Fruit fly (Drosophila melanogaster) whole organism, prepupa: ENCODE results near the gene Ir31a.

Experiments used
- Blimp-1 ChIP-seq: fragments of 200-800 bp; sonication (Bioruptor generic); optimal IDR thresholded peaks from 3 replicates; lab custom pipeline; 2017; ENCODE audit warnings: missing biosample characterization, missing genetic modification characterization, mild to moderate bottlenecking, moderate library complexity, missing genetic modification reagents
- CG10631 ChIP-seq: fragments of 200-800 bp; sonication (Bioruptor generic); optimal IDR thresholded peaks from 2 replicates; lab custom pipeline; 2016; ENCODE audit warnings: missing biosample characterization, missing genetic modification characterization
- CG10669 ChIP-seq: fragments of 200-800 bp; sonication (Bioruptor generic); optimal IDR thresholded peaks from 3 replicates; lab custom pipeline; 2018; ENCODE audit warnings: missing biosample characterization, mild to moderate bottlenecking, missing genetic modification characterization, moderate library complexity
- CG11294 ChIP-seq: fragments of 200-800 bp; sonication (Bioruptor generic); IDR thresholded peaks from 2 replicates; pipeline ENCODE4 v1.3.6; 2022; ENCODE audit warnings: missing biosample characterization, missing genetic modification characterization
- CG11762 ChIP-seq: fragments of 200-800 bp; sonication (Bioruptor generic); optimal IDR thresholded peaks from 3 replicates; lab custom pipeline; 2016; ENCODE audit warnings: missing biosample characterization, missing genetic modification characterization; ENCODE audit not compliant: insufficient read depth
- CG1621 ChIP-seq: fragments of 200-800 bp; sonication (Bioruptor generic); optimal IDR thresholded peaks from 3 replicates; lab custom pipeline; 2018; ENCODE audit warnings: missing biosample characterization, mild to moderate bottlenecking, missing genetic modification characterization
- CG3032 ChIP-seq: fragments of 200-800 bp; optimal IDR thresholded peaks from 2 replicates; lab custom pipeline; 2019; ENCODE audit warnings: missing biosample characterization, mild to moderate bottlenecking, missing genetic modification characterization, moderate library complexity
- CG31627 ChIP-seq: fragments of 200-800 bp; sonication (Bioruptor generic); optimal IDR thresholded peaks from 3 replicates; lab custom pipeline; 2016; ENCODE audit warnings: missing biosample characterization, missing genetic modification characterization
- CG32006 ChIP-seq: fragments of 200-800 bp; sonication (Bioruptor generic); optimal IDR thresholded peaks from 3 replicates; lab custom pipeline; 2017; ENCODE audit warnings: missing biosample characterization, mild to moderate bottlenecking, missing genetic modification characterization
- CG6276 ChIP-seq: fragments of 200-800 bp; sonication (Bioruptor generic); optimal IDR thresholded peaks from 2 replicates; lab custom pipeline; 2017; ENCODE audit warnings: missing biosample characterization, mild to moderate bottlenecking, missing genetic modification characterization
- CG6792 ChIP-seq: fragments of 200-800 bp; sonication (Bioruptor generic); optimal IDR thresholded peaks from 3 replicates; lab custom pipeline; 2016; ENCODE audit warnings: missing biosample characterization, missing genetic modification characterization
- CG6808 ChIP-seq: fragments of 200-800 bp; sonication (Bioruptor generic); optimal IDR thresholded peaks from 3 replicates; lab custom pipeline; 2017; ENCODE audit warnings: missing biosample characterization, missing genetic modification characterization, mild to moderate bottlenecking, moderate library complexity, missing genetic modification reagents
- CG6854 ChIP-seq: fragments of 200-800 bp; sonication (Bioruptor generic); optimal IDR thresholded peaks from 2 replicates; lab custom pipeline; 2017; ENCODE audit warnings: missing biosample characterization, mild to moderate bottlenecking, missing genetic modification characterization
- CG8119 ChIP-seq: fragments of 200-800 bp; sonication (Bioruptor generic); IDR thresholded peaks from 3 replicates; pipeline ENCODE4 v1.3.6; 2022; ENCODE audit warnings: missing biosample characterization, missing genetic modification characterization
- CG8632 ChIP-seq: fragments of 200-800 bp; sonication (Bioruptor generic); optimal IDR thresholded peaks from 3 replicates; lab custom pipeline; 2016; ENCODE audit warnings: missing biosample characterization, missing genetic modification characterization
- Eip75B ChIP-seq: fragments of 200-800 bp; sonication (Bioruptor generic); optimal IDR thresholded peaks from 3 replicates; lab custom pipeline; 2016; ENCODE audit warnings: missing biosample characterization, missing genetic modification characterization
- Eip78C ChIP-seq: fragments of 200-800 bp; sonication (Bioruptor generic); peaks from one replicate; lab custom pipeline; 2016; ENCODE audit warnings: missing biosample characterization, missing genetic modification characterization
- Eip93F ChIP-seq: fragments of 200-800 bp; sonication (Bioruptor generic); optimal IDR thresholded peaks from 2 replicates; lab custom pipeline; 2016; ENCODE audit warnings: missing biosample characterization, mild to moderate bottlenecking, missing genetic modification characterization
- Ets21C ChIP-seq: fragments of 200-800 bp; sonication (Bioruptor generic); optimal IDR thresholded peaks from 3 replicates; lab custom pipeline; 2016; ENCODE audit warnings: missing biosample characterization, missing genetic modification characterization
- Ets96B ChIP-seq: fragments of 200-800 bp; optimal IDR thresholded peaks from 2 replicates; lab custom pipeline; 2019; ENCODE audit warnings: missing biosample characterization, mild to moderate bottlenecking, missing genetic modification characterization, moderate library complexity
- Gug ChIP-seq: fragments of 200-800 bp; sonication (Bioruptor generic); IDR thresholded peaks from 2 replicates; pipeline ENCODE4 v1.3.6; 2022; ENCODE audit warnings: missing biosample characterization, missing genetic modification characterization
- Hr39 ChIP-seq: fragments of 200-800 bp; sonication (Bioruptor generic); optimal IDR thresholded peaks from 2 replicates; lab custom pipeline; 2016; ENCODE audit warnings: missing biosample characterization, missing genetic modification characterization
- Hr4 ChIP-seq: fragments of 200-800 bp; sonication (Bioruptor generic); optimal IDR thresholded peaks from 3 replicates; lab custom pipeline; 2016; ENCODE audit warnings: missing biosample characterization, missing genetic modification characterization
- Lpt ChIP-seq: fragments of 200-800 bp; sonication (Bioruptor generic); optimal IDR thresholded peaks from 3 replicates; lab custom pipeline; 2016; ENCODE audit warnings: missing biosample characterization, missing genetic modification characterization
- OdsH ChIP-seq: fragments of 200-800 bp; sonication (Bioruptor generic); optimal IDR thresholded peaks from 3 replicates; lab custom pipeline; 2016; ENCODE audit warnings: missing biosample characterization, missing genetic modification characterization
- Smox ChIP-seq: fragments of 200-800 bp; sonication (Bioruptor generic); optimal IDR thresholded peaks from 3 replicates; lab custom pipeline; 2016; ENCODE audit warnings: missing biosample characterization, missing genetic modification characterization
- Sox102F ChIP-seq: fragments of 200-800 bp; sonication (Bioruptor generic); optimal IDR thresholded peaks from 2 replicates; lab custom pipeline; 2016; ENCODE audit warnings: missing biosample characterization, mild to moderate bottlenecking, missing genetic modification characterization
- Sox15 ChIP-seq: fragments of 200-800 bp; sonication (Bioruptor generic); optimal IDR thresholded peaks from 3 replicates; lab custom pipeline; 2016; ENCODE audit warnings: missing biosample characterization, missing genetic modification characterization
- acj6 ChIP-seq: fragments of 200-800 bp; sonication (Bioruptor generic); optimal IDR thresholded peaks from 3 replicates; lab custom pipeline; 2016; ENCODE audit warnings: missing biosample characterization, missing genetic modification characterization
- cyc ChIP-seq: fragments of 200-800 bp; sonication (Bioruptor generic); optimal IDR thresholded peaks from 3 replicates; lab custom pipeline; 2016; ENCODE audit warnings: missing biosample characterization, missing genetic modification characterization
- dsx ChIP-seq: fragments of 200-800 bp; optimal IDR thresholded peaks from 3 replicates; lab custom pipeline; 2019; ENCODE audit warnings: missing biosample characterization, mild to moderate bottlenecking, missing genetic modification characterization, moderate library complexity; ENCODE audit not compliant: poor library complexity, severe bottlenecking
- eg ChIP-seq: fragments of 200-800 bp; sonication (Bioruptor generic); IDR thresholded peaks from 3 replicates; pipeline ENCODE4 v1.3.6; 2022; ENCODE audit warnings: missing biosample characterization, missing genetic modification characterization
- esn ChIP-seq: fragments of 200-800 bp; sonication (Bioruptor generic); optimal IDR thresholded peaks from 2 replicates; lab custom pipeline; 2016; ENCODE audit warnings: missing biosample characterization, mild to moderate bottlenecking, missing genetic modification characterization, moderate library complexity
- fd85E ChIP-seq: fragments of 200-800 bp; sonication (Bioruptor generic); optimal IDR thresholded peaks from 3 replicates; lab custom pipeline; 2016; ENCODE audit warnings: missing biosample characterization, missing genetic modification characterization
- fkh ChIP-seq: fragments of 200-800 bp; sonication (Bioruptor generic); optimal IDR thresholded peaks from 3 replicates; lab custom pipeline; 2017; ENCODE audit warnings: missing biosample characterization, mild to moderate bottlenecking, missing genetic modification characterization, moderate library complexity
- lz ChIP-seq: fragments of 200-800 bp; sonication (Bioruptor generic); optimal IDR thresholded peaks from 3 replicates; lab custom pipeline; 2016; ENCODE audit warnings: missing biosample characterization, missing genetic modification characterization
- pdm3 ChIP-seq: fragments of 200-800 bp; sonication (Bioruptor generic); optimal IDR thresholded peaks from 3 replicates; lab custom pipeline; 2016; ENCODE audit warnings: missing biosample characterization, missing genetic modification characterization
- salr ChIP-seq, 2 experiments: fragments of 200-800 bp; sonication (Bioruptor generic); optimal IDR thresholded peaks; 3 replicates each; lab custom pipeline; 2016 to 2018; ENCODE audit warnings: missing biosample characterization in 2 of 2, missing genetic modification characterization in 2 of 2, mild to moderate bottlenecking in 1 of 2
- ss ChIP-seq, 2 experiments: fragments of 200-800 bp; sonication (Bioruptor generic); optimal IDR thresholded peaks; 2 replicates in 1 of 2; 3 replicates in 1 of 2; lab custom pipeline; 2017 to 2018; ENCODE audit warnings: mild to moderate bottlenecking in 2 of 2, missing biosample characterization in 2 of 2, missing genetic modification characterization in 2 of 2, moderate library complexity in 1 of 2
- topi ChIP-seq: fragments of 200-800 bp; sonication (Bioruptor generic); optimal IDR thresholded peaks from 3 replicates; lab custom pipeline; 2016; ENCODE audit warnings: missing biosample characterization, missing genetic modification characterization
- vri ChIP-seq: fragments of 200-800 bp; sonication (Bioruptor generic); optimal IDR thresholded peaks from 3 replicates; lab custom pipeline; 2016; ENCODE audit warnings: missing biosample characterization, mild to moderate bottlenecking, missing genetic modification characterization

Gene Ir31a

DNA sequence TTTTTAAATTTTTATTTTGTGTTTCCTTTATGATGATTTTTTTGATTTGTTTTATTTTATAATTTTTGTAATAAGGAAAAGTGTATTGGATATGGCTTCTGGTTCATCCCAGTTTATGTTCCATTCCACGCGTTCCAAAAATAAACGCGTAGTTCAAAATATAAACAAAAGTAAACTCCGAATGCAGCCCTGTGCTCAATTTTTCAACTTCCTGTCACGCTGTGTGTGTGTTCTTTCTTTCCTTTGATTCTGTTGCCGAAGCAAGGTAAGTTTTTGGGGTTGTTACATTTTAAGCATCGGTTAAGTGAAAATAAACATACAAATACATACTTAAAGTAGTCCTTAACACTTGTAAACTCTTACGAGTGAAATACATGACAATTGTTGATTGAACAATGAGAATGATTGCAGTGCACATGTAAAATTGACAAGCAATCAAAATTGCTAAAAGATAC, 2.8 kb downstream of the Ir31a start, which contains the start of the genes Ip259 and RpS27A (continued):
- TF ChIP-seq cyc (GFP tag; lab: Kevin White, UChicago) = peak; percentile 76
- peak; percentile 80 for TF ChIP-seq lz (GFP tag; lab: Kevin White, UChicago)
- no peak for TF ChIP-seq pdm3
- peak; percentile 27 for TF ChIP-seq CG11762 (GFP tag; lab: Kevin White, UChicago)
- TF ChIP-seq CG32006 (GFP tag; lab: Kevin White, UChicago) = no peak
- peak; percentile 62 for TF ChIP-seq CG10669
- peak; percentile 77 for TF ChIP-seq CG31627 (GFP tag; lab: Kevin White, UChicago)
- no peak for TF ChIP-seq eg (GFP tag; lab: Robert Waterston, UW)
- TF ChIP-seq Blimp-1 (GFP tag; lab: Kevin White, UChicago) = peak; percentile 61
- TF ChIP-seq CG3032 (tag; lab: Kevin White, UChicago) = peak; percentile 62
- TF ChIP-seq dsx (GFP tag; lab: Kevin White, UChicago) = no peak
- TF ChIP-seq CG1621 = no peak
- TF ChIP-seq Eip78C (GFP tag; lab: Kevin White, UChicago) = peak; percentile 90
- TF ChIP-seq, all 60 proteins: peak for 32

DNA sequence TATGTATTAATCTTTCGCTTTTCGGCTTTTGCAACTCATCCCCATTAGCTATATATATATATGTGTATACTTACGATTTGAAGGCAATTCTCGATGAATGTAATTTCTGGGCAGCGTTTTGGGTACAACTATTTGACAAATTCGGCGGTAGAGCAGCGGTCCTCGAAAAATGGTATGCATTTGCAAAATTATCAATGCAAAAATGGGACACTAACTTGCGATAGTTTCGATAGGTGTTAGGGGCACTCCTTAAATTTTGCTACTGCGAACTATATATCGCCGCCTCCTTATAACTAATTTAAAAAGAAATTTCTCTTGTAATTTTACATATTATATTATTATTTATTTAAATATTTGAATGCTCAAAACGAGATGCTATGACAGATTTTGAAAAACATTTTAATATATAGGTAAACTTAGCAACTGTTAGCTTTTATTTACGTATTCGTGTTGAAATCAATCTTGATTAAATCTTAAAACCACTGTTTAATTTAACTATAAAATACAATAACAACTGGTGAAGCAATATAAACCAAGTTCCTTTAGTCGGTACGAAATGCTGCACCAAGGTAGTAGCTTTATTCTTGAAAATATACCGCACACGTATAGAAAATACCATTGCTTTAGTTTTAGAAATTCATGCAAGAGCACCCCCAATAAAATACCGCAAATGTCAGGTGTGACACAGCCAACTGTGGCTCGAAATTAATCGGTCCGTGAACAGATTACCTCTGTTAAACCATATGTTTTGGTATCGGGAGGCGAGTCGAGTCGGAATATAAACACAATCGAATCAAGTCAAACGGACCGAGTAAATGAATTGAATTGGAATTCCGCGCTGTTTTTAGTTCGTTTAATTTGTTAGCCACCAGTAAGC, 8.1 kb downstream of the Ir31a start, which contains the start of the genes CG5355 and Klp31E:
CG5355 (minus strand) TSS at position 213 of the 877 bp plus-strand sequence.
Klp31E (plus strand) TSS at position 767 of the 877 bp plus-strand sequence.
- TF ChIP-seq CG3032 (tag; lab: Kevin White, UChicago) (peak; percentile 79), ss (GFP tag; optimal IDR thresholded peaks at IDR 0.05; lab: Kevin White, UChicago) (no peak), Gug (GFP tag; lab: Robert Waterston, UW) (0 out of 2 replicates have a peak, but pooled peaks have one; percentile 41), Ets96B (tag; lab: Kevin White, UChicago) (peak; percentile 46), Ets21C (GFP tag; lab: Kevin White, UChicago) (peak; percentile 39), cyc (GFP tag; lab: Kevin White, UChicago) (peak; percentile 47), Eip93F (GFP tag; lab: Kevin White, UChicago) (peak; percentile 52), Eip75B (GFP tag; lab: Kevin White, UChicago) (no peak), Sox15 (GFP tag; lab: Kevin White, UChicago) (peak; percentile 65), CG10669 (no peak), Blimp-1 (GFP tag; lab: Kevin White, UChicago) (peak; percentile 43), Eip78C (GFP tag; lab: Kevin White, UChicago) (peak; percentile 87), CG6792 (peak; percentile 42), CG6808 (no peak), OdsH (GFP tag; lab: Kevin White, UChicago) (peak; percentile 69), esn (GFP tag; lab: Kevin White, UChicago) (peak; percentile 54), lz (GFP tag; lab: Kevin White, UChicago) (peak; percentile 59), acj6 (GFP tag; lab: Kevin White, UChicago) (peak; percentile 50), Lpt (GFP tag; lab: Kevin White, UChicago) (no peak), CG8119 (GFP tag; lab: Robert Waterston, UW) (no peak), CG6854 (GFP tag; lab: Kevin White, UChicago) (peak; percentile 16), fd85E (GFP tag; lab: Kevin White, UChicago) (no peak), CG8632 (no peak), CG10631 (GFP tag; lab: Kevin White, UChicago) (peak; percentile 78), CG31627 (GFP tag; lab: Kevin White, UChicago) (peak; percentile 63), dsx (GFP tag; lab: Kevin White, UChicago) (no peak), Hr4 (GFP tag; lab: Kevin White, UChicago) (no peak), Hr39 (peak; percentile 59)

DNA sequence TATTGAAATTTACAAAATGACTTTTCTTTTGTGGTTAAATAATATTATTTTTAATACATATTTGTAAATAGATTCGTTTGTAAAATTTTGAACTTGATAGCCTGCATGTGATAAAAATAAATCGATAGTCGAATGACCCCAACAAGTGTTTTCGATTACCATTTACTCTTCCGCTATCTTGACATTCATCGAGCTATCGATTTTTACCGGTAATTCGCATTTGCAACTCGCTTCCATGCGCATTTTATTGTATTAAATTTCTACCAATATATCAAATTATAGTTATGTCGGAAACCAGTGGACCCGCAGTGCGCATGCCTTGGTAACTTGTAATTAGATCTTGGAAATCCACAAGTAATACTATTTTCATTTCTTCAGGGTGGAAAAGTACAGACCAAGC, 13.6 kb downstream of the Ir31a start, which contains the start of gene RfC3:
RfC3 (plus strand) TSS at position 210 of the 400 bp plus-strand sequence.
- TF ChIP-seq Gug (GFP tag; lab: Robert Waterston, UW) (no peak), CG8119 (GFP tag; lab: Robert Waterston, UW) (no peak), vri (GFP tag; lab: Kevin White, UChicago) (no peak), CG6276 (GFP tag; lab: Kevin White, UChicago) (no peak), CG11294 (GFP tag; lab: Robert Waterston, UW) (no peak), Smox (GFP tag; lab: Kevin White, UChicago) (no peak), fkh (GFP tag; lab: Kevin White, UChicago) (no peak), CG1621 (no peak), salr (GFP tag; optimal IDR thresholded peaks at IDR 0.05; lab: Kevin White, UChicago) (no peak), Sox15 (GFP tag; lab: Kevin White, UChicago) (no peak), fd85E (GFP tag; lab: Kevin White, UChicago) (no peak), Eip78C (GFP tag; lab: Kevin White, UChicago) (no peak), Blimp-1 (GFP tag; lab: Kevin White, UChicago) (no peak), pdm3 (no peak), Sox102F (no peak), topi (GFP tag; lab: Kevin White, UChicago) (no peak)
